Fruit fly (Drosophila melanogaster): ENCODE measurements around the gene nonA-l.

nonA-l gene

dm6 chr3R:16643591-16643990, 3.6 kb downstream of the nonA-l start, which contains the start of gene Arl6IP1 (continued):
- TF ChIP-seq CG10462 (GFP tag; optimal IDR thresholded peaks at IDR 0.05) (no peak), phol (tag; optimal IDR thresholded peaks at IDR 0.05) (peak; percentile 52), Tbp (GFP tag; optimal IDR thresholded peaks at IDR 0.05) (no peak), Dp (GFP tag; optimal IDR thresholded peaks at IDR 0.05) (peak; percentile 88), knrl (GFP tag; IDR thresholded peaks at IDR 0.05; ENCODE audit: partially characterized antibody) (no peak), z (GFP tag; IDR thresholded peaks at IDR 0.05) (peak; percentile 80), cg (GFP tag; optimal IDR thresholded peaks at IDR 0.05) (no peak), Bgb (GFP tag; IDR thresholded peaks at IDR 0.05; ENCODE audit: partially characterized antibody) (peak; percentile 61), Ets97D (GFP tag; optimal IDR thresholded peaks at IDR 0.05) (peak; percentile 76), sob (GFP tag; IDR thresholded peaks at IDR 0.05) (0 out of 2 replicates have a peak, but pooled peaks have one; percentile 26), gfzf (GFP tag; optimal IDR thresholded peaks at IDR 0.05) (peak; percentile 86), exex (tag; optimal IDR thresholded peaks at IDR 0.05) (no peak), CG10209 (GFP tag; optimal IDR thresholded peaks at IDR 0.05) (no peak), CG16813 (GFP tag; IDR thresholded peaks at IDR 0.05; ENCODE audit: partially characterized antibody) (peak; percentile 19; the same call in 1 of the 3 replicates), ab (GFP tag; optimal IDR thresholded peaks at IDR 0.05) (no peak), CG4282 (GFP tag; optimal IDR thresholded peaks at IDR 0.05) (no peak), tna (GFP tag; IDR thresholded peaks at IDR 0.05; ENCODE audit: partially characterized antibody) (peak; percentile 50), CG17186 (GFP tag; optimal IDR thresholded peaks at IDR 0.05) (peak; percentile 4), disco-r (GFP tag; optimal IDR thresholded peaks at IDR 0.05) (no peak), CG7963 (GFP tag; IDR thresholded peaks at IDR 0.05; ENCODE audit: partially characterized antibody) (0 out of 3 replicates have a peak, but pooled peaks have one; percentile 39), MESR4 (GFP tag; optimal IDR thresholded peaks at IDR 0.05) (peak; percentile 72), nmo (GFP tag; optimal IDR thresholded peaks at IDR 0.05) (no peak), CG43689 (GFP tag; IDR thresholded peaks at IDR 0.05) (no peak), nerfin-2 (GFP tag; IDR thresholded peaks at IDR 0.05; ENCODE audit: partially characterized antibody) (peak; percentile 47; the same call in 1 of the 2 replicates), Dref (GFP tag; IDR thresholded peaks at IDR 0.05) (peak; percentile 88), trem (tag; optimal IDR thresholded peaks at IDR 0.05) (peak; percentile 59), CG4617 (GFP tag; optimal IDR thresholded peaks at IDR 0.05; ENCODE audit: borderline replicate concordance) (peak; percentile 67), E2f2 (GFP tag; IDR thresholded peaks at IDR 0.05) (peak; percentile 90), Myb (GFP tag; optimal IDR thresholded peaks at IDR 0.05) (peak; percentile 72), insv (GFP tag; optimal IDR thresholded peaks at IDR 0.05) (no peak), CG2875 (GFP tag; optimal IDR thresholded peaks at IDR 0.05) (no peak), YL-1 (GFP tag; optimal IDR thresholded peaks at IDR 0.05) (peak; percentile 56), unc-4 (GFP tag; IDR thresholded peaks at IDR 0.05; ENCODE audit: partially characterized antibody) (peak; percentile 34; the same call in 1 of the 2 replicates), seq (GFP tag; IDR thresholded peaks at IDR 0.05) (peak; percentile 30; the same call in 1 of the 2 replicates), CG30020 (tag; optimal IDR thresholded peaks at IDR 0.05) (peak; percentile 30), Sry-δ (GFP tag; optimal IDR thresholded peaks at IDR 0.05) (peak; percentile 62), CG12659 (GFP tag; optimal IDR thresholded peaks at IDR 0.05) (peak; percentile 32), psq (GFP tag; optimal IDR thresholded peaks at IDR 0.05) (no peak), vvl (GFP tag; IDR thresholded peaks at IDR 0.05) (0 out of 2 replicates have a peak, but pooled peaks have one; percentile 11), CG2712 (tag; optimal IDR thresholded peaks at IDR 0.05) (no peak), CG17829 (tag; optimal IDR thresholded peaks at IDR 0.05) (peak; percentile 15), CoRest (tag; optimal IDR thresholded peaks at IDR 0.05) (peak; percentile 40), HLH4C (GFP tag; IDR thresholded peaks at IDR 0.05; ENCODE audit: partially characterized antibody) (peak; percentile 57), BEAF-32 (GFP tag; optimal IDR thresholded peaks at IDR 0.05) (peak; percentile 51), Sin3A (optimal IDR thresholded peaks at IDR 0.05) (peak; percentile 36), CG14710 (tag; optimal IDR thresholded peaks at IDR 0.05) (peak; percentile 48), CG13287 (GFP tag; IDR thresholded peaks at IDR 0.05; ENCODE audit: partially characterized antibody) (peak; percentile 73), ewg (GFP tag; optimal IDR thresholded peaks at IDR 0.05) (no peak), CG6791 (GFP tag; IDR thresholded peaks at IDR 0.05; ENCODE audit: partially characterized antibody) (peak; percentile 73)

Measured in whole organism, embryonic.